Worm (Caenorhabditis elegans) whole organism, midembryonic: ENCODE data around the gene lon-2.

ENCODE experiments used
- T22C8.4 ChIP-seq: fragments of 200-800 bp; sonication (Bioruptor generic); IDR thresholded peaks from 2 replicates; pipeline ENCODE4 v1.3.6; 2022; ENCODE audit warnings: missing genetic modification characterization, missing compliant biosample characterization
- cog-1 ChIP-seq: sonication (generic microtip); optimal IDR thresholded peaks from 2 replicates; lab custom pipeline; 2016; ENCODE audit warnings: missing genetic modification characterization, missing compliant biosample characterization
- flt-1 ChIP-seq: fragments of 200-800 bp; sonication (Bioruptor generic); IDR thresholded peaks from 2 replicates; pipeline ENCODE4 v1.3.6; 2022; ENCODE audit warnings: missing genetic modification characterization, missing compliant biosample characterization
- klf-2 ChIP-seq: fragments of 200-800 bp; sonication (Bioruptor generic); conservative IDR thresholded peaks from 2 replicates; pipeline ENCODE4 v1.3.6; 2022; ENCODE audit warnings: missing genetic modification reagents, missing genetic modification characterization, missing compliant biosample characterization
- med-1 ChIP-seq: sonication (generic microtip); optimal IDR thresholded peaks from 2 replicates; lab custom pipeline; 2017; ENCODE audit warnings: missing genetic modification characterization, mild to moderate bottlenecking, missing compliant biosample characterization, antibody characterized with exemption, missing genetic modification reagents; ENCODE audit not compliant: insufficient read depth
- ref-1 ChIP-seq: fragments of 200-800 bp; sonication (Bioruptor generic); conservative IDR thresholded peaks from 2 replicates; pipeline ENCODE4 v1.3.6; 2022; ENCODE audit warnings: missing genetic modification reagents, missing genetic modification characterization, missing compliant biosample characterization
- tab-1 ChIP-seq: fragments of 200-800 bp; sonication (Bioruptor generic); IDR thresholded peaks from 2 replicates; pipeline ENCODE4 v1.3.6; 2022; ENCODE audit warnings: missing genetic modification characterization, missing compliant biosample characterization
- ztf-23 ChIP-seq: fragments of 200-800 bp; sonication (Bioruptor generic); IDR thresholded peaks from 2 replicates; pipeline ENCODE4 v1.3.6; 2022; ENCODE audit warnings: missing genetic modification reagents, missing genetic modification characterization, missing compliant biosample characterization
- ztf-29 ChIP-seq: fragments of 200-800 bp; sonication (Bioruptor generic); IDR thresholded peaks from 2 replicates; pipeline ENCODE4 v1.3.6; 2022; ENCODE audit warnings: missing genetic modification reagents, missing genetic modification characterization, missing compliant biosample characterization

The lon-2 gene

DNA sequence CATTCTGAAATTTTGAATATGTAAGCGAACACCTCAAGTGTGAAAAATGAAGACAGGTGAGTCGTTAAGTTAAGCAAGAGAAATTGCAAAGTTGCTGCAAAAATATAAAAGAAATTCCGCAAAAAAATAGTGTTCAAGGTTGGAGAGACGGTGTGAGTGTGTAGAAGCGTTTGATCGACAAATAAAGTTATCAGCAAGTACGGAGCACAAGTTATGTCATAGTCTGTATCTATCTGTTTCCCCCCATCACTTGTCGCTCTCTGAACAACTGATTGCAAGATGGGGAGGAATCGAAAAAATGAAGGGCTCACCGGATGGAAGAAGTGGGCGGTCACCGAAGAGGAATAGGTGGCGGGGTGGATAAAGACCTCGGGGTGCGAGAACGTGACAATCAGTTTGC, at the start of gene lon-2:
TSS of gene lon-2 (minus strand) at position 4 of the 400 bp plus-strand sequence.
- TF ChIP-seq ref-1 (GFP tag; lab: Robert Waterston, UW) (no peak), med-1 (GFP tag; lab: Kevin White, UChicago) (no peak), flt-1 (no peak), ztf-23 (GFP tag; lab: Robert Waterston, UW) (no peak), klf-2 (no peak), T22C8.4 (GFP tag; lab: Robert Waterston, UW) (no peak)

DNA sequence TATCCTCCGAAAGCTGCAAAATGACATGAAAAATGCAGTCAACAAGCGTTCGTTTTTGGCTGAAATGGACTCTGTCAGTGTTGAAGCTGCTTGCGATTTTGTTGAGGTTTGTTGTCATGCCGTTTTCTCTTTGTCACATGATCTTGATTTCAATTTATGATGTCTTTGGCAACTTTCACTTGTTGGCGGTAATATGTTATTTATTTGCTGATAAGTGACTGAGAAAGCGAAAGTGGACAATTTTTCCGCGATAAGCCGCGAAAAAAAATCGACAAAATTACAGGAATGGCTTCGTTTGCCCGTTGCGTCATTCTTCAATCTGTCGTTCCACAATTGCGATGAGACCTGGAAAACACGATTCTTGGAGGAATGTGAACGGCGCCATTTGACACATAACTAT, 46.4 kb upstream of the lon-2 start:
- TF ChIP-seq tab-1 (GFP tag; lab: Robert Waterston, UW) (no peak), med-1 (GFP tag; lab: Kevin White, UChicago) (no peak), klf-2 (no peak), ztf-29 (GFP tag; lab: Robert Waterston, UW) (no peak), flt-1 (no peak), ztf-23 (GFP tag; lab: Robert Waterston, UW) (no peak)

DNA sequence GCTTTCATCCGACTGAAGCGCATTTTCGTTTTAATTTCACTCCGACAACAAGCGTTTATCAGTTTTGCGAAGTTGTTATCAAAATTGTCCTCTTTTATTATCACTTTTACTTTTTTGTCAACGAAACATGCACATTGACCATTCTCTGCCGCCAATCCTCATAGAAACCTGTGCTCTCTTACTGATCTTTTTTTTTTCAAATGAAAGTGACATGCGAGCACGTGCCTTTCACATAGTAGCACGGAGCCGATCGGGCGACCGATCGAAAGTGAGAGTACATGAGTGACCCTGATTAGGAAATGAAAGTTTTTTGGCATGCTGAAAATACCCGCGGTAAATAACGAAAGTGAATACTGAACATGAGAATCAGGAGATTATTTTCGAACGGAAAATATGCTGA, 45.2 kb upstream of the lon-2 start:
- TF ChIP-seq ztf-23 (GFP tag; lab: Robert Waterston, UW) (no peak), T22C8.4 (GFP tag; lab: Robert Waterston, UW) (no peak), flt-1 (no peak), cog-1 (no peak), klf-2 (no peak), med-1 (GFP tag; lab: Kevin White, UChicago) (no peak), ztf-29 (GFP tag; lab: Robert Waterston, UW) (no peak), ref-1 (GFP tag; lab: Robert Waterston, UW) (no peak), tab-1 (GFP tag; lab: Robert Waterston, UW) (no peak)

DNA sequence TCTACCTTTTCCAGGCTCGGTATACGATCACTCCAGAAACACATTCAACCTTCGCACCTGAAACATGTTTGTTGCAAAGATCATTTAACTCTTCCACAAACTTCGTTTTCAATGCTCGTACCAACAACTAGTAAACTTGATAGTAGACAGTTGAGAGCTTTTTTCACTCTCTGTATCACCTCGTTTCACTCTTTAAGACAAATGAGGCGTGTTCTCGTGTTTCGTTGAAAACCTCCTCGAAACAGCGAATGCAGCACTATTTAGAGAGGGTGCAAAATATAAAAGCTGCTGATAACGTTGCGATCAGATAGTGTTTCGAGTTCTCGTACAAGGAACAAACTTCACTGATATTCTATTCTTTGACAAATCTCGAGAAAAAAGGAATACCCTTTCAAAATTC, 44.1 kb upstream of the lon-2 start, which contains the start of gene F43C9.1:
TSS of gene F43C9.1 (plus strand) at position 301 of the 400 bp plus-strand sequence.
- no peak for TF ChIP-seq ztf-29 (GFP tag; lab: Robert Waterston, UW)
- TF ChIP-seq ztf-23 (GFP tag; lab: Robert Waterston, UW): no peak

DNA sequence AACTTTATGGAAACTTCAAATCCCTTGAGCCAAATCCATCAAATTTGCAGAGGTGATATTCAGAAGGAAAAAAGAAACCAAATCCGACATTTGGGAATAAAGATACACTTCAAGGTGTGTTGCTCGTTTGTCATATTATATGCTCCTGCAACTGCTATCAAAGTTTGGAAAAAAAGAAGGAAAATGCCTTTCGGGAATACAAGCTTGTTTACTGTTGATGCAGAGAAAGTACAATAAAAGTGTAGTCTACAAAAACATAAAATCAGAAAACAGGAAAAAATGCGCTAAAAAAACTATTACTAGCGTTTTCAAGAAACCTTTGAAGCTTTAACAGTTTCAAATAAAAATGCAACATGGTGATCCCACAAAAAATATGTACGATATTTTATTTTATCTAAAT, 41.7 kb upstream of the lon-2 start:
- TF ChIP-seq ztf-23 (GFP tag; lab: Robert Waterston, UW): no peak
- TF ChIP-seq ztf-29 (GFP tag; lab: Robert Waterston, UW): no peak
- no peak for TF ChIP-seq ref-1 (GFP tag; lab: Robert Waterston, UW)
- TF ChIP-seq flt-1: no peak
- TF ChIP-seq cog-1: no peak
- TF ChIP-seq klf-2: no peak
- TF ChIP-seq tab-1 (GFP tag; lab: Robert Waterston, UW): no peak
- no peak for TF ChIP-seq T22C8.4 (GFP tag; lab: Robert Waterston, UW)
- no peak for TF ChIP-seq med-1 (GFP tag; lab: Kevin White, UChicago)

DNA sequence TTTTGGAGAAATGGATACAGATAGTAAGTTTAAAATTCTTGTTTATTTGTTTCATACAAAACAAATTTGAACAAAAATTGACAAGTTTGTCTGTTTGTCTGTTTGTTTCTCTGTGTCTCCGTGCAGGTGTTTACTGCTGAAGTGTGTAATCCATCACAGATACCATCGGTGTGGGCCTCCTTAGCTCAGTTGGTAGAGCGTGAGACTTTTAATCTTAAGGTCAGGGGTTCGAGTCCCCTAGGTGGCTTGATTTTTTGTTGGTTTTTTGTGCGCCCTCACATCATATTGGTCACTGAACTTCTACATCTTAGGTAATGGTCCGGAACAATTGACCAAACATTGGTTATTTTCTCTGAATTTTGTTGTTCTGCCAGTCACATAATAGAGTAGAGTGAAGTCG, 40.1 kb upstream of the lon-2 start:
- peak; percentile 38; the same call in 1 of the 2 replicates for TF ChIP-seq ref-1 (GFP tag; lab: Robert Waterston, UW)
- peak; percentile 65; the same call in 1 of the 2 replicates for TF ChIP-seq ztf-23 (GFP tag; lab: Robert Waterston, UW)
- TF ChIP-seq ztf-29 (GFP tag; lab: Robert Waterston, UW): peak; percentile 65
- TF ChIP-seq med-1 (GFP tag; lab: Kevin White, UChicago): peak; percentile 7
- 0 out of 2 replicates have a peak, but pooled peaks have one; percentile 45 for TF ChIP-seq klf-2
- peak; percentile 63 for TF ChIP-seq T22C8.4 (GFP tag; lab: Robert Waterston, UW)
- peak; percentile 91 for TF ChIP-seq flt-1
- no peak for TF ChIP-seq cog-1
- peak; percentile 83 for TF ChIP-seq tab-1 (GFP tag; lab: Robert Waterston, UW)

DNA sequence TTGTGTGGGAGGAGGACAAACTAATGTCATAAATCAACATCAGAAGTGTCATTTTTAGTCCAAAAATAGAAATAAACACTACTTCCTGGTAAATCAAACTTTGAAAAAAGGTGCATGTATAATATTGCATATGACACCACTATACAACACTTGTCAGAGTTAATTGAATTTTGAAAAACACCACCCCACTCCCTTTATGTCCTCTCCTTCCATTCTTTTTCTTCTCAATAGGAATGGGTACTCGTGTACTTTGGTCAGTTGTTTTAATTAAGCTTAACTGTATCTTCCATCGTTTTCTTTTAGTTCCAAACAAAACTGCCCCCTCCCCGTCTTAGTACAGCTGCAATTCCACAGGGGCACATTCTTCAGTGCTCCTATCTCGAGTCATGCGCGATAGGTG, 38.6 kb upstream of the lon-2 start:
- TF ChIP-seq ztf-23 (GFP tag; lab: Robert Waterston, UW) (no peak), flt-1 (no peak), T22C8.4 (GFP tag; lab: Robert Waterston, UW) (no peak), ref-1 (GFP tag; lab: Robert Waterston, UW) (no peak)

DNA sequence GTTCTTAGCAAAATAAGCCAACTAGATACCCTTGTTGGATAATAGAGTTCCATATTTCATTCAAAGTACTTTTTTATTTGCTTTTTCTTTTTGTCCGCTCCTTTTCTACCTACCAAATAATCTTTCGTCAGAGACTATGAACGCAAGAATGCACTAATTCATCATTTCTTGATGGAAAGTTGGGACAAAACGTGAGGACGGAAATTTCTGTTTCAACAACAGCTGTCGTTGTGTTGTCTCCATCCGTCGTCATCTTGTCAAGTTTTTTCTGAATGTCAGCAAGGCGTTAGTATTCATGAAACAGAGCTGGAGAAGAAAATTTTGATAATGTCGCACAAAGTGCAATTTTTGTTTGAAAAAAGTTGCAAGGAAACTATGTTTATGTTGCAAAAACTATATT, 35.9 kb upstream of the lon-2 start:
- TF ChIP-seq ztf-23 (GFP tag; lab: Robert Waterston, UW): no peak
- TF ChIP-seq cog-1: no peak
- TF ChIP-seq ztf-29 (GFP tag; lab: Robert Waterston, UW): no peak
- no peak for TF ChIP-seq med-1 (GFP tag; lab: Kevin White, UChicago)
- TF ChIP-seq T22C8.4 (GFP tag; lab: Robert Waterston, UW): no peak
- no peak for TF ChIP-seq klf-2
- no peak for TF ChIP-seq tab-1 (GFP tag; lab: Robert Waterston, UW)
- no peak for TF ChIP-seq flt-1
- no peak for TF ChIP-seq ref-1 (GFP tag; lab: Robert Waterston, UW)

DNA sequence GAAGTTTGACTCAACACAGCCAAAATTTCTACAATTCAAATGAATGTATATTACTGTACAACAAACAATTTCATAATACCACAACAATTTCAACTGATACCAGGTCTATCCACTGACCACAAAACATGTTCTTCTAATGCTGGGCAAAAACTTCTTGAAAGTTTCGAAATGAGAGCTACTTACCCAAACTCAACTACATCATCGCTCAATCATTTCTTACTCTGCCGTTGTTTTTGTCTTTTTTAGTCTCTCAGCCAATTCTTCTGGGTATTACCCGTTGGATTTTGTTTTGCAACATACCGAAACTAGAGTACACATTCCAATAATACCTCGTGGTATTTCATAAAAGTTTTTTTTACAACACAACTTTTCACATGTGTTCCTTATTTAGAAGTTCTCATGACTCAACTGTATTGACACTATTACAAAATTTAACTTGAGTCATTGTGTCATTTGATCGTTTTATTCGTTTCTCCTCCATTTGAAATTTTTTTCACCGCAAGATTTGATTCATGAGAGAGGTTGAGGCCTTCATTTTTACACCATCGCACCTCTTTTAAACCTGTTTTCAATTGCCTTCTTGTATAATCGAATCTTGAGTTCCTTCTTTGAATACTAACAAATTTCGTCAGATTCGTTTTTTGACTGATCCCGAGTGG, 34.4 kb upstream of the lon-2 start, which contains the start of gene F43C9.2:
TSS of gene F43C9.2 (plus strand) at position 497 of the 659 bp plus-strand sequence.
- TF ChIP-seq cog-1 (no peak), ztf-23 (GFP tag; lab: Robert Waterston, UW) (no peak), ztf-29 (GFP tag; lab: Robert Waterston, UW) (no peak), med-1 (GFP tag; lab: Kevin White, UChicago) (no peak), klf-2 (no peak), ref-1 (GFP tag; lab: Robert Waterston, UW) (no peak), tab-1 (GFP tag; lab: Robert Waterston, UW) (no peak), flt-1 (no peak), T22C8.4 (GFP tag; lab: Robert Waterston, UW) (no peak)

DNA sequence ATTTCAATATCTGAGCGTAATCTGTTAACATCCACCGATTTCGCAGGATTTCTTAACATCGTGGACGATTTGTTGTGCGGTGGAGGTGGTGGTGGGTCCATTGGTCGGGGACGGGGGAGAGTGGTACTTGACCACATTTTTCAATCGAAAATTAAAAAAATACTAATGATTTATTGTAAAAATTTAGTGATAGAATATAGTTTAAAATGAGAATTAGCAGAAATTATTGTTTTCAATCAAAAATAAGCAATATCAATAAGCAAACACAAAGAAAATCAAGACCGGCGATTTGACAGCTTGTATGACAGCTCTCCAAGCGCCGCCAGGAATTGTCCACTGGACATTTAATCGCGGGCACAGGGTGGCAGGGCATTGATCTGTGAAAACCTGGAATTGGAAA, 33.3 kb upstream of the lon-2 start, which contains the start of gene hum-10:
TSS of gene hum-10 (minus strand) at position 101 of the 400 bp plus-strand sequence.
- no peak for TF ChIP-seq flt-1
